Fruit fly (Drosophila melanogaster) whole organism, embryonic: Measurements from ENCODE around the gene CG8952.

Experiments
- BtbVII ChIP-seq: fragments of 200-800 bp; sonication (Bioruptor generic); optimal IDR thresholded peaks from 3 replicates; lab custom pipeline; 2017; ENCODE audit warnings: missing biosample characterization, mild to moderate bottlenecking, missing genetic modification characterization
- C15 ChIP-seq: fragments of 200-800 bp; sonication (Bioruptor generic); IDR thresholded peaks from 3 replicates; pipeline ENCODE4 v1.3.6; 2022; ENCODE audit warnings: missing biosample characterization, missing genetic modification characterization
- CG10267 ChIP-seq: fragments of 200-800 bp; sonication (Bioruptor generic); optimal IDR thresholded peaks from 2 replicates; lab custom pipeline; 2018; ENCODE audit warnings: missing biosample characterization, mild to moderate bottlenecking, missing genetic modification characterization, moderate library complexity
- CG11456 ChIP-seq: fragments of 200-800 bp; sonication (Bioruptor generic); IDR thresholded peaks from 3 replicates; pipeline ENCODE4 v1.3.6; 2022; ENCODE audit warnings: missing biosample characterization, missing genetic modification characterization
- CG11695 ChIP-seq: fragments of 200-800 bp; sonication (Bioruptor generic); IDR thresholded peaks from 3 replicates; pipeline ENCODE4 v1.3.6; 2022; ENCODE audit warnings: missing biosample characterization, missing genetic modification characterization
- CG11723 ChIP-seq: fragments of 200-800 bp; sonication (Bioruptor generic); optimal IDR thresholded peaks from 2 replicates; lab custom pipeline; 2017; ENCODE audit warnings: missing biosample characterization, mild to moderate bottlenecking, missing genetic modification characterization
- CG12071 ChIP-seq: fragments of 200-800 bp; sonication (Bioruptor generic); optimal IDR thresholded peaks from 3 replicates; lab custom pipeline; 2018; ENCODE audit warnings: missing biosample characterization, mild to moderate bottlenecking, missing genetic modification characterization
- CG13296 ChIP-seq: fragments of 200-800 bp; sonication (Bioruptor generic); optimal IDR thresholded peaks from 3 replicates; lab custom pipeline; 2018; ENCODE audit warnings: missing biosample characterization, mild to moderate bottlenecking, missing genetic modification characterization
- CG13775 ChIP-seq: fragments of 200-800 bp; sonication (Bioruptor generic); optimal IDR thresholded peaks from 3 replicates; lab custom pipeline; 2017; ENCODE audit warnings: missing biosample characterization, mild to moderate bottlenecking, missing genetic modification characterization
- CG14710 ChIP-seq: fragments of 200-800 bp; sonication (Bioruptor generic); optimal IDR thresholded peaks from 3 replicates; lab custom pipeline; 2019; ENCODE audit warnings: missing biosample characterization, mild to moderate bottlenecking, missing genetic modification characterization, moderate library complexity
- CG14965 ChIP-seq: fragments of 200-800 bp; sonication (Bioruptor generic); optimal IDR thresholded peaks from 2 replicates; lab custom pipeline; 2016; ENCODE audit warnings: missing biosample characterization, missing genetic modification characterization, borderline replicate concordance
- CG15269 ChIP-seq: fragments of 200-800 bp; sonication (Bioruptor generic); optimal IDR thresholded peaks from 2 replicates; lab custom pipeline; 2018; ENCODE audit warnings: missing biosample characterization, mild to moderate bottlenecking, missing genetic modification characterization, moderate library complexity
- CG15601 ChIP-seq: fragments of 200-800 bp; sonication (Bioruptor generic); optimal IDR thresholded peaks from 3 replicates; lab custom pipeline; 2019; ENCODE audit warnings: missing biosample characterization, mild to moderate bottlenecking, missing genetic modification characterization, moderate library complexity
- CG17385 ChIP-seq: fragments of 200-800 bp; sonication (Bioruptor generic); optimal IDR thresholded peaks from 3 replicates; lab custom pipeline; 2018; ENCODE audit warnings: missing biosample characterization, mild to moderate bottlenecking, missing genetic modification characterization
- CG17802 ChIP-seq: fragments of 200-800 bp; sonication (Bioruptor generic); optimal IDR thresholded peaks from 2 replicates; lab custom pipeline; 2018; ENCODE audit warnings: missing biosample characterization, mild to moderate bottlenecking, missing genetic modification characterization, moderate library complexity
- CG17912 ChIP-seq: fragments of 200-800 bp; sonication (Bioruptor generic); optimal IDR thresholded peaks from 2 replicates; lab custom pipeline; 2018; ENCODE audit warnings: missing biosample characterization, mild to moderate bottlenecking, missing genetic modification characterization
- CG18262 ChIP-seq: fragments of 200-800 bp; optimal IDR thresholded peaks from 3 replicates; lab custom pipeline; 2019; ENCODE audit warnings: missing biosample characterization, mild to moderate bottlenecking, missing genetic modification characterization, moderate library complexity
- CG18619 ChIP-seq: fragments of 200-800 bp; sonication (Bioruptor generic); optimal IDR thresholded peaks from 3 replicates; lab custom pipeline; 2017; ENCODE audit warnings: missing biosample characterization, mild to moderate bottlenecking, missing genetic modification characterization
- CG2120 ChIP-seq: fragments of 200-800 bp; sonication (Bioruptor generic); optimal IDR thresholded peaks from 3 replicates; lab custom pipeline; 2016; ENCODE audit warnings: missing biosample characterization, missing genetic modification characterization
- CG2712 ChIP-seq: fragments of 200-800 bp; optimal IDR thresholded peaks from 3 replicates; lab custom pipeline; 2019; ENCODE audit warnings: missing biosample characterization, mild to moderate bottlenecking, missing genetic modification characterization, moderate library complexity
- CG3065 ChIP-seq: fragments of 200-800 bp; sonication (Bioruptor generic); optimal IDR thresholded peaks from 2 replicates; lab custom pipeline; 2016; ENCODE audit warnings: missing biosample characterization, missing genetic modification characterization
- CG31224 ChIP-seq: fragments of 200-800 bp; sonication (Bioruptor generic); IDR thresholded peaks from 2 replicates; pipeline ENCODE4 v1.3.6; 2022; ENCODE audit warnings: missing biosample characterization, missing genetic modification characterization
- CG3281 ChIP-seq: fragments of 200-800 bp; sonication (Bioruptor generic); optimal IDR thresholded peaks from 3 replicates; lab custom pipeline; 2017; ENCODE audit warnings: missing biosample characterization, mild to moderate bottlenecking, missing genetic modification characterization
- CG3847 ChIP-seq: fragments of 200-800 bp; sonication (Bioruptor generic); IDR thresholded peaks from 2 replicates; pipeline ENCODE4 v1.3.6; 2022; ENCODE audit warnings: missing biosample characterization, missing genetic modification characterization
- CG7745 ChIP-seq: fragments of 200-800 bp; sonication (Bioruptor generic); optimal IDR thresholded peaks from 2 replicates; lab custom pipeline; 2018; ENCODE audit warnings: missing biosample characterization, mild to moderate bottlenecking, missing genetic modification characterization, moderate library complexity
- CG7987 ChIP-seq: fragments of 200-800 bp; sonication (Bioruptor generic); optimal IDR thresholded peaks from 2 replicates; lab custom pipeline; 2018; ENCODE audit warnings: missing biosample characterization, mild to moderate bottlenecking, missing genetic modification characterization, moderate library complexity
- CG8359 ChIP-seq: fragments of 200-800 bp; sonication (Bioruptor generic); optimal IDR thresholded peaks from 2 replicates; lab custom pipeline; 2017; ENCODE audit warnings: missing biosample characterization, mild to moderate bottlenecking, missing genetic modification characterization, borderline replicate concordance
- CG9932 ChIP-seq: fragments of 200-800 bp; sonication (Bioruptor generic); IDR thresholded peaks from 2 replicates; pipeline ENCODE4 v1.3.6; 2022; ENCODE audit warnings: missing biosample characterization, missing genetic modification characterization
- Gsc ChIP-seq: fragments of 200-800 bp; sonication (Bioruptor generic); IDR thresholded peaks from 2 replicates; pipeline ENCODE4 v1.3.6; 2022; ENCODE audit warnings: missing biosample characterization, missing genetic modification characterization
- Hr3 ChIP-seq: fragments of 200-800 bp; sonication (Bioruptor generic); optimal IDR thresholded peaks from 3 replicates; lab custom pipeline; 2016; ENCODE audit warnings: missing biosample characterization, missing genetic modification characterization
- Mes4 ChIP-seq: fragments of 200-800 bp; sonication (Bioruptor generic); optimal IDR thresholded peaks from 2 replicates; lab custom pipeline; 2016; ENCODE audit warnings: missing biosample characterization, missing genetic modification characterization
- Nf-YC ChIP-seq: fragments of 200-800 bp; optimal IDR thresholded peaks from 3 replicates; lab custom pipeline; 2019; ENCODE audit warnings: missing biosample characterization, mild to moderate bottlenecking, missing genetic modification characterization, moderate library complexity
- ase ChIP-seq: fragments of 200-800 bp; sonication (Bioruptor generic); IDR thresholded peaks from 3 replicates; pipeline ENCODE4 v1.3.6; 2022; ENCODE audit warnings: missing biosample characterization, missing genetic modification characterization
- bbx ChIP-seq: fragments of 200-800 bp; sonication (Bioruptor generic); IDR thresholded peaks from 2 replicates; pipeline ENCODE4 v1.3.6; 2022; ENCODE audit warnings: missing biosample characterization, missing genetic modification characterization; ENCODE audit not compliant: partially characterized antibody
- grn ChIP-seq: fragments of 200-800 bp; sonication (Bioruptor generic); optimal IDR thresholded peaks from 3 replicates; lab custom pipeline; 2017; ENCODE audit warnings: missing biosample characterization, missing genetic modification characterization
- gt ChIP-seq: fragments of 200-800 bp; sonication (Bioruptor generic); IDR thresholded peaks from 2 replicates; pipeline ENCODE4 v1.3.6; 2022; ENCODE audit warnings: missing biosample characterization, missing genetic modification characterization
- ind ChIP-seq: fragments of 200-800 bp; sonication (Bioruptor generic); optimal IDR thresholded peaks from 3 replicates; lab custom pipeline; 2016; ENCODE audit warnings: missing biosample characterization, missing genetic modification characterization
- kay ChIP-seq: fragments of 200-800 bp; sonication (Bioruptor generic); optimal IDR thresholded peaks from 2 replicates; lab custom pipeline; 2016; ENCODE audit warnings: missing biosample characterization, missing genetic modification characterization
- pan ChIP-seq, 4 experiments: fragments of >200 bp in 3 of 4; fragments of 200-800 bp in 1 of 4; sonication (Bioruptor generic) in 1 of 4; optimal IDR thresholded peaks in 3 of 4; IDR thresholded peaks in 1 of 4; 2 replicates each; pipeline versions ENCODE4 v1.3.6 to Lab custom; 2017 to 2022; ENCODE audit warnings: missing biosample characterization in 2 of 4, missing genetic modification characterization in 2 of 4, mixed read lengths in 1 of 4
- pnt ChIP-seq: fragments of 200-800 bp; sonication (Bioruptor generic); optimal IDR thresholded peaks from 3 replicates; lab custom pipeline; 2016; ENCODE audit warnings: missing biosample characterization, missing genetic modification characterization
- prd ChIP-seq, 3 experiments: fragments of >200 bp in 2 of 3; fragments of 200-800 bp in 1 of 3; sonication (Bioruptor generic) in 1 of 3; optimal IDR thresholded peaks in 2 of 3; IDR thresholded peaks in 1 of 3; 2 replicates in 2 of 3; 3 replicates in 1 of 3; pipeline versions ENCODE4 v1.3.6 to Lab custom; 2017 to 2022; ENCODE audit warnings: missing biosample characterization in 1 of 3, missing genetic modification characterization in 1 of 3
- pum ChIP-seq: fragments of 200-800 bp; sonication (Bioruptor generic); optimal IDR thresholded peaks from 2 replicates; lab custom pipeline; 2016; ENCODE audit warnings: missing biosample characterization, missing genetic modification characterization
- row ChIP-seq: fragments of 200-800 bp; sonication (Bioruptor generic); IDR thresholded peaks from 3 replicates; pipeline ENCODE4 v1.3.6; 2022; ENCODE audit warnings: missing biosample characterization, missing genetic modification characterization
- tio ChIP-seq: fragments of 200-800 bp; sonication (Bioruptor generic); optimal IDR thresholded peaks from 2 replicates; lab custom pipeline; 2017; ENCODE audit warnings: missing biosample characterization, missing genetic modification characterization, inconsistent platforms
- zfh1 ChIP-seq: fragments of 200-800 bp; sonication (Bioruptor generic); IDR thresholded peaks from 3 replicates; pipeline ENCODE4 v1.3.6; 2022; ENCODE audit warnings: missing biosample characterization, missing genetic modification characterization

The CG8952 gene

DNA sequence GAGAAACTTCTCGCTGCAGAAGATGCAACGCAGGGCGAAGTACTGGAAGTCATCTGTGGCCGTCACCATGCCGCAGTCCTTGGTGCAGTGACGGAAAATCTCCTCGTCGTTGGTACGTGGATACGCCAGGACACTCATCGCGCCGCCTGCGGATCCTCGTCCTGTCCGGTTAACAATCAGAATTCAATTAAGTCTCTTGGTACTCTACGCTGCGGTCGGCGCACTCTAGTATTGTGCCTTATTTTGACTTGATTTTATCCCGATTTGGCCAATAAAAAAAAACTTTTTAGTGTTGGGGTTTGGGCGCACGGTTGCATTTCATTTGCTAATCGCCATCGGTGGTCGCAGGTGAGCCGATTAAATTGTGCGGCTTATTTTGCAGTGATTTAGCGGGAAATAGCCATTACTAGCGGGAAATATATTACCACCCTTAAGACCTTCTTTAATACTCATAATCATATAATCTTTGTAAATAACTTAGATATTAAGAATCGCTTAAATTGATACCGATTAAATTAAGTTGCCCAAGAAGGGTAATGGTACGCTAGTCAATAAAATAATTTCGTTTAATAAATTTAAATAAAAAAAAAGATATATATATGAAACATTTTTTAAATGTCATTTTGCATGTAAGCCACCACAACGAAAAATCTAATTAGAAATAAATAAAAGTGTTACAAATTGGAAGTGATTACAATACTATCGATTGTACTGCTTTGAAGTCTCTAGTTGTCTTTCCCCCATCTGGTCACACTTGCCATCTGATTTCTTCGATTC lies 20.2 kb downstream of the CG8952 start, which contains the start of the genes CG8944 and CCT6 (continued):
- peak; percentile 29 for TF ChIP-seq CG13775 (GFP tag; lab: Kevin White, UChicago)
- peak; percentile 44; the same call in 1 of the 2 replicates for TF ChIP-seq bbx (GFP tag; lab: Robert Waterston, UW)
- TF ChIP-seq CG14710 (tag; lab: Kevin White, UChicago): peak; percentile 71
- TF ChIP-seq CG11723: no peak
- peak; percentile 31 for TF ChIP-seq Nf-YC (tag; lab: Kevin White, UChicago)
- TF ChIP-seq ind: peak; percentile 20
- peak; percentile 17 for TF ChIP-seq CG18262 (tag; lab: Kevin White, UChicago)
- 0 out of 2 replicates have a peak, but pooled peaks have one; percentile 4 for TF ChIP-seq CG3847
- peak; percentile 28 for TF ChIP-seq Hr3
- peak; percentile 32 for TF ChIP-seq CG2712
- peak; percentile 53 for TF ChIP-seq CG2120 (GFP tag; lab: Kevin White, UChicago)
- TF ChIP-seq CG9932 (GFP tag; lab: Robert Waterston, UW): peak; percentile 71
- peak; percentile 40 for TF ChIP-seq CG10267 (tag; lab: Kevin White, UChicago)

DNA sequence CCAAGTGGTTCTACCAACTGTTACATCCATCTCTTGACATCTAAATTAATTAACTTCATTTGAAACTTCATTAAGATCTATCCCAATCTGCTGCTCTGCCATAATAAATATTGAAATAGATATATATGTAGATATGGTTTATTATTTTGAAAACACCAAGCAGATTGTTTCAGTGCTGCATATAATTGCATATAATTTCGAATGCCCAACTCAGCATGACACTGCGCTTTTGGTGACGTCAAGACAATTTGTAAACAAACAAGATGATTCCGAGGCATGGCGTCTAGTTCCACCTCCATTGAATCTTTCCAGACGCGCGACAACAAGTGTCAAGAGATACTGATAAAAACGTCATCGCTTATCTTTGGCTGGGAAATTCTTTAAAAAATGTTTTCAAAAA lies 25.4 kb downstream of the CG8952 start:
- TF ChIP-seq BtbVII (GFP tag; lab: Kevin White, UChicago): peak; percentile 3
- TF ChIP-seq CG9932 (GFP tag; lab: Robert Waterston, UW): 0 out of 2 replicates have a peak, but pooled peaks have one; percentile 28
- TF ChIP-seq row (GFP tag; lab: Robert Waterston, UW): peak; percentile 24; the same call in 2 of the 3 replicates
- no peak for TF ChIP-seq C15
- TF ChIP-seq, all 482 proteins: peak for 3

dm6 chrX:15740288-15740726 lies 25.9 kb downstream of the CG8952 start:
- TF ChIP-seq CG18619 (GFP tag; lab: Kevin White, UChicago) (peak; percentile 76), CG17912 (GFP tag; lab: Kevin White, UChicago) (no peak), CG7745 (tag; lab: Kevin White, UChicago) (no peak), CG15269 (tag; lab: Kevin White, UChicago) (peak; percentile 80), pnt (GFP tag; lab: Kevin White, UChicago) (no peak), gt (GFP tag; lab: Robert Waterston, UW) (no peak), CG17385 (GFP tag; lab: Kevin White, UChicago) (peak; percentile 68), ase (GFP tag; lab: Robert Waterston, UW) (peak; percentile 65; the same call in 1 of the 3 replicates), CG3281 (GFP tag; lab: Kevin White, UChicago) (peak; percentile 78), CG12071 (peak; percentile 67), grn (peak; percentile 35), tio (no peak), Gsc (GFP tag; lab: Robert Waterston, UW) (0 out of 2 replicates have a peak, but pooled peaks have one; percentile 30), CG7987 (GFP tag; lab: Kevin White, UChicago) (peak; percentile 67), CG13296 (GFP tag; lab: Kevin White, UChicago) (peak; percentile 83), CG11456 (peak; percentile 82), pan (optimal IDR thresholded peaks at IDR 0.05; lab: Kevin White, UChicago) (no peak), pan (GFP tag; optimal IDR thresholded peaks at IDR 0.05 in 1 of 2, IDR thresholded peaks at IDR 0.05 in 1 of 2) (peak in 1 of 2 experiments; percentile 84), CG8359 (no peak), CG11695 (peak; percentile 68; the same call in 2 of the 3 replicates), CG17802 (tag; lab: Kevin White, UChicago) (no peak), pum (GFP tag; lab: Kevin White, UChicago) (peak; percentile 35), kay (GFP tag; lab: Kevin White, UChicago) (peak; percentile 68), prd (optimal IDR thresholded peaks at IDR 0.05; lab: Kevin White, UChicago) (no peak), prd (GFP tag; IDR thresholded peaks at IDR 0.05; lab: Robert Waterston, UW) (peak; percentile 78), CG3065 (GFP tag; lab: Kevin White, UChicago) (no peak), Mes4 (GFP tag; lab: Kevin White, UChicago) (no peak), CG15601 (tag; lab: Kevin White, UChicago) (no peak), CG14965 (GFP tag; lab: Kevin White, UChicago) (no peak), zfh1 (GFP tag; lab: Robert Waterston, UW) (peak; percentile 73; the same call in 2 of the 3 replicates), CG31224 (peak; percentile 65)
